Worm (Caenorhabditis elegans) whole organism, young adult: ENCODE measurements around the gene Y102E9.5.

Source experiments
- B0336.3 ChIP-seq: fragments of 200-800 bp; sonication (Bioruptor generic); IDR thresholded peaks from 2 replicates; pipeline ENCODE4 v1.3.6; 2022; ENCODE audit warnings: missing genetic modification characterization, missing compliant biosample characterization
- C06A6.2 ChIP-seq: fragments of 200-800 bp; sonication (Bioruptor generic); conservative IDR thresholded peaks from 2 replicates; pipeline ENCODE4 v1.3.6; 2022; ENCODE audit warnings: missing genetic modification characterization, missing compliant biosample characterization
- C17E4.6 ChIP-seq: fragments of 200-800 bp; sonication (Bioruptor generic); IDR thresholded peaks from 2 replicates; pipeline ENCODE4 v1.3.6; 2022; ENCODE audit warnings: missing genetic modification reagents, missing genetic modification characterization, missing compliant biosample characterization
- D2030.7 ChIP-seq: fragments of 200-800 bp; sonication (Bioruptor generic); IDR thresholded peaks from 2 replicates; pipeline ENCODE4 v1.3.6; 2022; ENCODE audit warnings: missing genetic modification reagents, missing genetic modification characterization, missing compliant biosample characterization
- F22D6.2 ChIP-seq: sonication (generic microtip); optimal IDR thresholded peaks from 2 replicates; lab custom pipeline; 2016; ENCODE audit warnings: mild to moderate bottlenecking, missing genetic modification characterization, missing compliant biosample characterization
- F39B2.1 ChIP-seq: fragments of 200-800 bp; sonication (Bioruptor generic); IDR thresholded peaks from 2 replicates; pipeline ENCODE4 v1.3.6; 2022; ENCODE audit warnings: missing genetic modification reagents, missing genetic modification characterization, missing compliant biosample characterization
- F52B5.7 ChIP-seq: sonication (generic microtip); optimal IDR thresholded peaks from 2 replicates; lab custom pipeline; 2016; ENCODE audit warnings: mild to moderate bottlenecking, missing genetic modification characterization, missing compliant biosample characterization
- F55B11.4 ChIP-seq: sonication (generic microtip); optimal IDR thresholded peaks from 2 replicates; lab custom pipeline; 2016; ENCODE audit warnings: missing compliant biosample characterization, missing genetic modification characterization, borderline replicate concordance; ENCODE audit not compliant: insufficient read depth
- F57A8.1 ChIP-seq: fragments of 200-800 bp; sonication (Bioruptor generic); optimal IDR thresholded peaks from 2 replicates; lab custom pipeline; 2018; ENCODE audit warnings: mild to moderate bottlenecking, missing genetic modification characterization, moderate library complexity, missing compliant biosample characterization
- F57C9.4 ChIP-seq: sonication (generic microtip); optimal IDR thresholded peaks from 2 replicates; lab custom pipeline; 2017; ENCODE audit warnings: mild to moderate bottlenecking, missing genetic modification characterization, missing compliant biosample characterization
- T26A5.8 ChIP-seq: sonication (generic microtip); optimal IDR thresholded peaks from 2 replicates; lab custom pipeline; 2016; ENCODE audit warnings: missing genetic modification characterization, missing compliant biosample characterization
- Y67H2A.10 ChIP-seq: fragments of 200-800 bp; sonication (Bioruptor generic); conservative IDR thresholded peaks from 2 replicates; pipeline ENCODE4 v1.3.6; 2022; ENCODE audit warnings: missing genetic modification reagents, missing genetic modification characterization, missing compliant biosample characterization
- Y79H2A.3 ChIP-seq: fragments of 200-800 bp; sonication (Bioruptor generic); conservative IDR thresholded peaks from 2 replicates; pipeline ENCODE4 v1.3.6; 2022; ENCODE audit warnings: missing genetic modification reagents, missing genetic modification characterization, missing compliant biosample characterization
- Y95B8A.8 ChIP-seq: fragments of 200-800 bp; sonication (Bioruptor generic); IDR thresholded peaks from 2 replicates; pipeline ENCODE4 v1.3.6; 2022; ENCODE audit warnings: missing genetic modification reagents, missing genetic modification characterization, missing compliant biosample characterization
- ama-1 ChIP-seq, 3 experiments: fragments of 150-350 bp in 1 of 3; sonication (generic microtip) in 2 of 3; optimal IDR thresholded peaks; 2 replicates each; lab custom pipeline; 2014 to 2018; ENCODE audit warnings: missing biosample characterization in 2 of 3, missing genetic modification characterization in 2 of 3, missing genetic modification reagents in 2 of 3
- aptf-3 ChIP-seq: fragments of 200-800 bp; sonication (Bioruptor generic); IDR thresholded peaks from 2 replicates; pipeline ENCODE4 v1.3.6; 2022; ENCODE audit warnings: missing genetic modification characterization, missing compliant biosample characterization
- attf-3 ChIP-seq: fragments of 200-800 bp; sonication (Bioruptor generic); conservative IDR thresholded peaks from 2 replicates; pipeline ENCODE4 v1.3.6; 2022; ENCODE audit warnings: missing genetic modification reagents, missing genetic modification characterization, missing compliant biosample characterization
- bed-1 ChIP-seq: fragments of 200-800 bp; sonication (Bioruptor generic); IDR thresholded peaks from 2 replicates; pipeline ENCODE4 v1.3.6; 2022; ENCODE audit warnings: missing genetic modification reagents, missing genetic modification characterization, missing compliant biosample characterization
- ceh-27 ChIP-seq: fragments of 200-800 bp; sonication (Bioruptor generic); optimal IDR thresholded peaks from 2 replicates; lab custom pipeline; 2018; ENCODE audit warnings: mild to moderate bottlenecking, missing genetic modification characterization, moderate library complexity, missing compliant biosample characterization
- ceh-91 ChIP-seq: fragments of 200-800 bp; sonication (Bioruptor generic); IDR thresholded peaks from 2 replicates; pipeline ENCODE4 v1.3.6; 2022; ENCODE audit warnings: missing genetic modification reagents, missing genetic modification characterization, missing compliant biosample characterization
- die-1 ChIP-seq: sonication (generic microtip); optimal IDR thresholded peaks from 2 replicates; lab custom pipeline; 2016; ENCODE audit warnings: missing genotype, mild to moderate bottlenecking, missing genetic modification characterization, missing compliant biosample characterization
- dpl-1 ChIP-seq: fragments of 150-350 bp; optimal IDR thresholded peaks from 2 replicates; lab custom pipeline; 2014; ENCODE audit warnings: missing biosample characterization, missing genetic modification reagents, missing genetic modification characterization
- egl-18 ChIP-seq: fragments of 200-800 bp; sonication (Bioruptor generic); IDR thresholded peaks from 2 replicates; pipeline ENCODE4 v1.3.6; 2022; ENCODE audit warnings: missing genetic modification reagents, missing genetic modification characterization, missing compliant biosample characterization
- ekl-4 ChIP-seq: fragments of 200-800 bp; sonication (Bioruptor generic); IDR thresholded peaks from 2 replicates; pipeline ENCODE4 v1.3.6; 2022; ENCODE audit warnings: missing genetic modification reagents, missing genetic modification characterization, missing compliant biosample characterization
- hmg-1.2 ChIP-seq: fragments of 200-800 bp; sonication (Bioruptor generic); IDR thresholded peaks from 2 replicates; pipeline ENCODE4 v1.3.6; 2022; ENCODE audit warnings: missing genetic modification reagents, missing genetic modification characterization, missing compliant biosample characterization
- hmg-20 ChIP-seq: fragments of 200-800 bp; sonication (Bioruptor generic); IDR thresholded peaks from 2 replicates; pipeline ENCODE4 v1.3.6; 2022; ENCODE audit warnings: missing genetic modification reagents, missing genetic modification characterization, missing compliant biosample characterization
- let-607 ChIP-seq, 2 experiments: fragments of 200-800 bp in 1 of 2; sonication (Bioruptor generic) in 1 of 2; sonication (generic microtip) in 1 of 2; optimal IDR thresholded peaks; 2 replicates each; lab custom pipeline; 2016 to 2018; ENCODE audit warnings: mild to moderate bottlenecking in 2 of 2, missing compliant biosample characterization in 2 of 2, missing genetic modification characterization in 2 of 2, moderate library complexity in 2 of 2, missing genotype in 1 of 2
- lin-26 ChIP-seq: fragments of 200-800 bp; sonication (Bioruptor generic); IDR thresholded peaks from 2 replicates; pipeline ENCODE4 v1.3.6; 2022; ENCODE audit warnings: missing genetic modification reagents, missing genetic modification characterization, missing compliant biosample characterization
- lin-35 ChIP-seq, 3 experiments: fragments of 150-350 bp in 2 of 3; sonication (generic microtip) in 1 of 3; optimal IDR thresholded peaks; 2 replicates each; lab custom pipeline; 2014 to 2018; ENCODE audit warnings: missing biosample characterization in 3 of 3, missing genetic modification characterization in 3 of 3, missing genetic modification reagents in 3 of 3
- madf-10 ChIP-seq: sonication (generic microtip); optimal IDR thresholded peaks from 2 replicates; lab custom pipeline; 2016; ENCODE audit warnings: mild to moderate bottlenecking, missing genetic modification characterization, missing compliant biosample characterization
- madf-8 ChIP-seq: fragments of 200-800 bp; sonication (Bioruptor generic); conservative IDR thresholded peaks from 2 replicates; pipeline ENCODE4 v1.3.6; 2022; ENCODE audit warnings: missing genetic modification reagents, missing genetic modification characterization, missing compliant biosample characterization
- mxl-1 ChIP-seq: sonication (generic microtip); optimal IDR thresholded peaks from 2 replicates; lab custom pipeline; 2016; ENCODE audit warnings: missing genetic modification characterization, missing compliant biosample characterization
- nhr-27 ChIP-seq: fragments of 200-800 bp; sonication (Bioruptor generic); optimal IDR thresholded peaks from 2 replicates; lab custom pipeline; 2018; ENCODE audit warnings: mild to moderate bottlenecking, missing genetic modification characterization, moderate library complexity, missing compliant biosample characterization
- pbrm-1 ChIP-seq: fragments of 200-800 bp; sonication (Bioruptor generic); IDR thresholded peaks from 2 replicates; pipeline ENCODE4 v1.3.6; 2022; ENCODE audit warnings: missing genetic modification reagents, missing genetic modification characterization, missing compliant biosample characterization
- pha-4 ChIP-seq: fragments of 150-350 bp; sonication (generic microtip); optimal IDR thresholded peaks from 2 replicates; lab custom pipeline; 2014; ENCODE audit warnings: missing biosample characterization, missing genetic modification reagents, missing genetic modification characterization
- rec-8 ChIP-seq, 2 experiments: sonication (generic microtip); optimal IDR thresholded peaks; 2 replicates each; lab custom pipeline; 2016; ENCODE audit warnings: mild to moderate bottlenecking in 2 of 2, missing genetic modification characterization in 2 of 2, missing genetic modification reagents in 2 of 2, missing genotype in 2 of 2, missing biosample characterization in 1 of 2, missing compliant biosample characterization in 1 of 2, moderate library complexity in 1 of 2
- repo-1 ChIP-seq: sonication (generic microtip); optimal IDR thresholded peaks from 2 replicates; lab custom pipeline; 2017; ENCODE audit warnings: mild to moderate bottlenecking, missing genetic modification characterization, missing compliant biosample characterization
- rpc-1 ChIP-seq, 2 experiments: fragments of 150-350 bp in 1 of 2; sonication (generic microtip) in 1 of 2; optimal IDR thresholded peaks; 2 replicates each; lab custom pipeline; 2014 to 2018; ENCODE audit warnings: missing biosample characterization in 1 of 2, missing genetic modification characterization in 1 of 2, missing genetic modification reagents in 1 of 2, missing genotype in 1 of 2
- sdz-38 ChIP-seq: sonication (generic microtip); optimal IDR thresholded peaks from 2 replicates; lab custom pipeline; 2016; ENCODE audit warnings: missing genotype, missing genetic modification characterization, missing compliant biosample characterization
- sea-2 ChIP-seq: fragments of 200-800 bp; sonication (Bioruptor generic); IDR thresholded peaks from 2 replicates; pipeline ENCODE4 v1.3.6; 2022; ENCODE audit warnings: missing genetic modification characterization, missing compliant biosample characterization
- snpc-1.3 ChIP-seq: sonication (generic microtip); optimal IDR thresholded peaks from 2 replicates; lab custom pipeline; 2017; ENCODE audit warnings: missing genetic modification characterization, mild to moderate bottlenecking, missing compliant biosample characterization, antibody characterized with exemption, moderate library complexity, missing genotype, missing genetic modification reagents; ENCODE audit not compliant: insufficient read depth
- sptf-2 ChIP-seq: fragments of 200-800 bp; sonication (Bioruptor generic); optimal IDR thresholded peaks from 2 replicates; lab custom pipeline; 2018; ENCODE audit warnings: mild to moderate bottlenecking, missing genetic modification characterization, missing compliant biosample characterization
- tlf-1 ChIP-seq: fragments of 200-800 bp; sonication (Bioruptor generic); optimal IDR thresholded peaks from 2 replicates; lab custom pipeline; 2018; ENCODE audit warnings: mild to moderate bottlenecking, missing genetic modification characterization, missing compliant biosample characterization
- unc-62 ChIP-seq: fragments of 150-350 bp; optimal IDR thresholded peaks from 2 replicates; lab custom pipeline; 2014; ENCODE audit warnings: missing biosample characterization, missing genetic modification reagents, missing genetic modification characterization
- ztf-18 ChIP-seq: sonication (generic microtip); optimal IDR thresholded peaks from 2 replicates; lab custom pipeline; 2016; ENCODE audit warnings: missing genotype, mild to moderate bottlenecking, missing genetic modification characterization, missing compliant biosample characterization
- ztf-3 ChIP-seq: fragments of 200-800 bp; sonication (Bioruptor generic); optimal IDR thresholded peaks from 2 replicates; lab custom pipeline; 2018; ENCODE audit warnings: mild to moderate bottlenecking, missing genetic modification characterization, missing compliant biosample characterization

Y102E9.5 gene

ce11 chrIII:6713266-6713665 is 16.8 kb downstream of the Y102E9.5 start, which contains the start of gene F37A4.4:
Gene F37A4.4 (plus strand): TSS chrIII:6713566.
- TF ChIP-seq sptf-2: no peak
- TF ChIP-seq Y95B8A.8 (GFP tag; lab: Robert Waterston, UW): no peak
- TF ChIP-seq hmg-20 (GFP tag; lab: Robert Waterston, UW): no peak
- no peak for TF ChIP-seq repo-1 (tag; lab: Kevin White, UChicago)
- TF ChIP-seq nhr-27 (tag; lab: Kevin White, UChicago): no peak
- no peak for TF ChIP-seq sdz-38
- TF ChIP-seq lin-26 (GFP tag; lab: Robert Waterston, UW): no peak
- no peak for TF ChIP-seq bed-1 (GFP tag; lab: Robert Waterston, UW)
- no peak for TF ChIP-seq B0336.3 (GFP tag; lab: Robert Waterston, UW)
- no peak for TF ChIP-seq egl-18
- TF ChIP-seq Y79H2A.3: no peak

- no peak for TF ChIP-seq nhr-27 (tag; lab: Kevin White, UChicago)
- TF ChIP-seq rpc-1 (optimal IDR thresholded peaks at IDR 0.05; lab: Kevin White, UChicago): no peak
- no peak for TF ChIP-seq rpc-1 (tag; optimal IDR thresholded peaks at IDR 0.05; lab: Kevin White, UChicago)
- TF ChIP-seq mxl-1 (tag; lab: Kevin White, UChicago): no peak
- TF ChIP-seq unc-62 (GFP tag; lab: Kevin White, UChicago): no peak
- TF ChIP-seq let-607 (tag; optimal IDR thresholded peaks at IDR 0.05; lab: Kevin White, UChicago): no peak
- no peak for TF ChIP-seq ztf-18 (tag; lab: Kevin White, UChicago)
- no peak for TF ChIP-seq pbrm-1
- no peak for TF ChIP-seq D2030.7 (GFP tag; lab: Robert Waterston, UW)
- TF ChIP-seq ztf-3: no peak
- TF ChIP-seq lin-35 (GFP tag; optimal IDR thresholded peaks at IDR 0.05; lab: Kevin White, UChicago): no peak
- no peak for TF ChIP-seq aptf-3 (GFP tag; lab: Robert Waterston, UW)
- no peak for TF ChIP-seq Y67H2A.10
- no peak for TF ChIP-seq die-1 (tag; lab: Kevin White, UChicago)
These were observed 18.5 kb downstream of the Y102E9.5 start, which contains the start of gene F37A4.5 for ce11 chrIII:6711590-6711989. Gene F37A4.5 (plus strand): TSS chrIII:6711890.

- TF ChIP-seq pha-4 (tag; lab: Kevin White, UChicago) (no peak), sea-2 (GFP tag; lab: Robert Waterston, UW) (no peak), attf-3 (GFP tag; lab: Robert Waterston, UW) (peak; percentile 80), madf-10 (tag; lab: Kevin White, UChicago) (no peak), dpl-1 (GFP tag; lab: Kevin White, UChicago) (peak; percentile 98), F55B11.4 (no peak), madf-8 (peak; percentile 91), ama-1 (optimal IDR thresholded peaks at IDR 0.05; lab: Kevin White, UChicago) (no peak), ama-1 (GFP tag; optimal IDR thresholded peaks at IDR 0.05; lab: Kevin White, UChicago) (no peak), rec-8 (tag; optimal IDR thresholded peaks at IDR 0.05; lab: Kevin White, UChicago) (no peak), ceh-91 (GFP tag; lab: Robert Waterston, UW) (peak; percentile 92), C17E4.6 (GFP tag; lab: Robert Waterston, UW) (0 out of 2 replicates have a peak, but pooled peaks have one; percentile 18), nhr-27 (tag; lab: Kevin White, UChicago) (no peak), F57C9.4 (tag; lab: Kevin White, UChicago) (no peak), ekl-4 (GFP tag; lab: Robert Waterston, UW) (peak; percentile 78), F39B2.1 (GFP tag; lab: Robert Waterston, UW) (no peak), tlf-1 (GFP tag; lab: Kevin White, UChicago) (peak; percentile 69), F22D6.2 (no peak), hmg-1.2 (GFP tag; lab: Robert Waterston, UW) (peak; percentile 58; the same call in 1 of the 2 replicates), sptf-2 (no peak), ceh-27 (GFP tag; lab: Kevin White, UChicago) (no peak), C06A6.2 (GFP tag; lab: Robert Waterston, UW) (no peak), T26A5.8 (tag; lab: Kevin White, UChicago) (no peak), F57A8.1 (no peak), snpc-1.3 (tag; lab: Kevin White, UChicago) (no peak), pbrm-1 (peak; percentile 60; the same call in 1 of the 2 replicates), F52B5.7 (tag; lab: Kevin White, UChicago) (no peak)
These were observed 20.1 kb downstream of the Y102E9.5 start, which contains the start of gene isw-1 for ce11 chrIII:6709983-6710382. Gene isw-1 (minus strand): TSS chrIII:6710100.
